Fruit fly (Drosophila melanogaster) whole organism, embryonic: ENCODE measurements around the gene tank.

ENCODE experiments used
- ATbp ChIP-seq: fragments of 200-800 bp; sonication (Bioruptor generic); optimal IDR thresholded peaks from 2 replicates; lab custom pipeline; 2017; ENCODE audit warnings: missing biosample characterization, mild to moderate bottlenecking, missing genetic modification characterization, missing genetic modification reagents
- Blimp-1 ChIP-seq: fragments of 200-800 bp; sonication (Bioruptor generic); optimal IDR thresholded peaks from 3 replicates; lab custom pipeline; 2018; ENCODE audit warnings: missing biosample characterization, missing genetic modification characterization, mild to moderate bottlenecking, moderate library complexity, missing genetic modification reagents
- CG1024 ChIP-seq: fragments of 200-800 bp; sonication (Bioruptor generic); IDR thresholded peaks from 2 replicates; pipeline ENCODE4 v1.3.6; 2022; ENCODE audit warnings: missing biosample characterization, missing genetic modification characterization
- CG10979 ChIP-seq: fragments of 200-800 bp; sonication (Bioruptor generic); optimal IDR thresholded peaks from 2 replicates; lab custom pipeline; 2018; ENCODE audit warnings: missing biosample characterization, mild to moderate bottlenecking, missing genetic modification characterization, moderate library complexity
- CG11560 ChIP-seq: fragments of 200-800 bp; sonication (Bioruptor generic); IDR thresholded peaks from 3 replicates; pipeline ENCODE4 v1.3.6; 2022; ENCODE audit warnings: missing biosample characterization, missing genetic modification characterization
- CG11695 ChIP-seq: fragments of 200-800 bp; sonication (Bioruptor generic); IDR thresholded peaks from 3 replicates; pipeline ENCODE4 v1.3.6; 2022; ENCODE audit warnings: missing biosample characterization, missing genetic modification characterization
- CG12155 ChIP-seq: fragments of 200-800 bp; sonication (Bioruptor generic); optimal IDR thresholded peaks from 3 replicates; lab custom pipeline; 2016; ENCODE audit warnings: missing biosample characterization, missing genetic modification characterization
- CG12391 ChIP-seq: fragments of 200-800 bp; sonication (Bioruptor generic); optimal IDR thresholded peaks from 3 replicates; lab custom pipeline; 2018; ENCODE audit warnings: missing biosample characterization, mild to moderate bottlenecking, missing genetic modification characterization, moderate library complexity
- CG12659 ChIP-seq: fragments of 200-800 bp; sonication (Bioruptor generic); optimal IDR thresholded peaks from 3 replicates; lab custom pipeline; 2017; ENCODE audit warnings: mild to moderate bottlenecking, missing biosample characterization, missing genetic modification reagents, missing genetic modification characterization
- CG14014 ChIP-seq: fragments of 200-800 bp; sonication (Bioruptor generic); IDR thresholded peaks from 2 replicates; pipeline ENCODE4 v1.3.6; 2022; ENCODE audit warnings: missing biosample characterization, missing genetic modification characterization
- CG14050 ChIP-seq: fragments of 200-800 bp; sonication (Bioruptor generic); IDR thresholded peaks from 3 replicates; pipeline ENCODE4 v1.3.6; 2022; ENCODE audit warnings: missing biosample characterization, missing genetic modification characterization
- CG17802 ChIP-seq: fragments of 200-800 bp; sonication (Bioruptor generic); optimal IDR thresholded peaks from 2 replicates; lab custom pipeline; 2018; ENCODE audit warnings: missing biosample characterization, mild to moderate bottlenecking, missing genetic modification characterization, moderate library complexity
- CG2202 ChIP-seq: fragments of 200-800 bp; sonication (Bioruptor generic); optimal IDR thresholded peaks from 2 replicates; lab custom pipeline; 2018; ENCODE audit warnings: missing biosample characterization, mild to moderate bottlenecking, missing genetic modification characterization
- CG2678 ChIP-seq: fragments of 200-800 bp; sonication (Bioruptor generic); optimal IDR thresholded peaks from 3 replicates; lab custom pipeline; 2019; ENCODE audit warnings: missing biosample characterization, mild to moderate bottlenecking, missing genetic modification characterization, moderate library complexity
- CG2875 ChIP-seq: fragments of 200-800 bp; sonication (Bioruptor generic); optimal IDR thresholded peaks from 2 replicates; lab custom pipeline; 2017; ENCODE audit warnings: missing biosample characterization, mild to moderate bottlenecking, missing genetic modification characterization, missing genetic modification reagents
- CG43689 ChIP-seq: fragments of 200-800 bp; sonication (Bioruptor generic); IDR thresholded peaks from 2 replicates; pipeline ENCODE4 v1.3.6; 2022; ENCODE audit warnings: missing biosample characterization, missing genetic modification characterization
- CG4404 ChIP-seq: fragments of 200-800 bp; sonication (Bioruptor generic); IDR thresholded peaks from 2 replicates; pipeline ENCODE4 v1.3.6; 2022; ENCODE audit warnings: missing biosample characterization, missing genetic modification characterization
- CG4424 ChIP-seq: fragments of 200-800 bp; sonication (Bioruptor generic); optimal IDR thresholded peaks from 3 replicates; lab custom pipeline; 2016; ENCODE audit warnings: missing biosample characterization, missing genetic modification characterization
- CG4820 ChIP-seq: fragments of 200-800 bp; sonication (Bioruptor generic); optimal IDR thresholded peaks from 3 replicates; lab custom pipeline; 2016; ENCODE audit warnings: missing biosample characterization, missing genetic modification characterization
- CG4854 ChIP-seq: fragments of 200-800 bp; sonication (Bioruptor generic); optimal IDR thresholded peaks from 2 replicates; lab custom pipeline; 2016; ENCODE audit warnings: missing biosample characterization, missing genetic modification characterization, inconsistent platforms
- CG6272 ChIP-seq: fragments of 200-800 bp; sonication (Bioruptor generic); IDR thresholded peaks from 2 replicates; pipeline ENCODE4 v1.3.6; 2022; ENCODE audit warnings: missing biosample characterization, missing genetic modification characterization
- CG8281 ChIP-seq: fragments of 200-800 bp; sonication (Bioruptor generic); optimal IDR thresholded peaks from 2 replicates; lab custom pipeline; 2018; ENCODE audit warnings: missing biosample characterization, mild to moderate bottlenecking, missing genetic modification characterization, moderate library complexity
- CG8290 ChIP-seq, 3 experiments: fragments of 200-800 bp; sonication (Bioruptor generic); optimal IDR thresholded peaks; 2 replicates each; lab custom pipeline; 2016 to 2019; ENCODE audit warnings: missing biosample characterization in 3 of 3, missing genetic modification characterization in 3 of 3, mild to moderate bottlenecking in 2 of 3, moderate library complexity in 1 of 3
- Camta ChIP-seq: fragments of 200-800 bp; sonication (Bioruptor generic); optimal IDR thresholded peaks from 2 replicates; lab custom pipeline; 2016; ENCODE audit warnings: missing biosample characterization, missing genetic modification characterization
- CrebB ChIP-seq: fragments of 200-800 bp; sonication (Bioruptor generic); optimal IDR thresholded peaks from 3 replicates; lab custom pipeline; 2018; ENCODE audit warnings: missing biosample characterization, mild to moderate bottlenecking, missing genetic modification characterization
- D19A ChIP-seq: fragments of 200-800 bp; optimal IDR thresholded peaks from 3 replicates; lab custom pipeline; 2019; ENCODE audit warnings: missing biosample characterization, mild to moderate bottlenecking, missing genetic modification characterization, moderate library complexity
- Fer2 ChIP-seq: fragments of 200-800 bp; sonication (Bioruptor generic); optimal IDR thresholded peaks from 2 replicates; lab custom pipeline; 2018; ENCODE audit warnings: missing biosample characterization, mild to moderate bottlenecking, missing genetic modification characterization, moderate library complexity
- Hsf ChIP-seq: fragments of 200-800 bp; sonication (Bioruptor generic); optimal IDR thresholded peaks from 3 replicates; lab custom pipeline; 2016; ENCODE audit warnings: missing biosample characterization, missing genetic modification characterization
- Lpt ChIP-seq: fragments of >200 bp; optimal IDR thresholded peaks from 2 replicates; lab custom pipeline; 2018; ENCODE audit warnings: missing biosample characterization, missing genetic modification characterization
- Meics ChIP-seq: fragments of 200-800 bp; sonication (Bioruptor generic); optimal IDR thresholded peaks from 2 replicates; lab custom pipeline; 2017; ENCODE audit warnings: missing biosample characterization, mild to moderate bottlenecking, missing genetic modification characterization
- az2 ChIP-seq: fragments of 200-800 bp; sonication (Bioruptor generic); optimal IDR thresholded peaks from 3 replicates; lab custom pipeline; 2016; ENCODE audit warnings: missing biosample characterization, missing genetic modification characterization
- corto ChIP-seq: fragments of 200-800 bp; sonication (Bioruptor generic); optimal IDR thresholded peaks from 2 replicates; lab custom pipeline; 2016; ENCODE audit warnings: missing biosample characterization, mild to moderate bottlenecking, missing genetic modification characterization, moderate library complexity
- crp ChIP-seq, 2 experiments: fragments of 200-800 bp; sonication (Bioruptor generic); optimal IDR thresholded peaks; 2 replicates in 1 of 2; 3 replicates in 1 of 2; lab custom pipeline; 2017; ENCODE audit warnings: missing biosample characterization in 2 of 2, missing genetic modification characterization in 2 of 2, mild to moderate bottlenecking in 1 of 2, moderate library complexity in 1 of 2
- dmrt11E ChIP-seq: fragments of 200-800 bp; sonication (Bioruptor generic); optimal IDR thresholded peaks from 3 replicates; lab custom pipeline; 2018; ENCODE audit warnings: missing biosample characterization, mild to moderate bottlenecking, missing genetic modification characterization, moderate library complexity
- dmrt99B ChIP-seq: fragments of 200-800 bp; sonication (Bioruptor generic); optimal IDR thresholded peaks from 2 replicates; lab custom pipeline; 2018; ENCODE audit warnings: missing biosample characterization, mild to moderate bottlenecking, missing genetic modification characterization, moderate library complexity
- fd3F ChIP-seq: fragments of 200-800 bp; sonication (Bioruptor generic); optimal IDR thresholded peaks from 2 replicates; lab custom pipeline; 2018; ENCODE audit warnings: missing biosample characterization, mild to moderate bottlenecking, missing genetic modification characterization, moderate library complexity
- grau ChIP-seq: fragments of 200-800 bp; optimal IDR thresholded peaks from 3 replicates; lab custom pipeline; 2019; ENCODE audit warnings: missing biosample characterization, mild to moderate bottlenecking, missing genetic modification characterization, moderate library complexity
- jing ChIP-seq: fragments of 200-800 bp; sonication (Bioruptor generic); optimal IDR thresholded peaks from 2 replicates; lab custom pipeline; 2018; ENCODE audit warnings: missing biosample characterization, mild to moderate bottlenecking, missing genetic modification characterization
- prd ChIP-seq, 3 experiments: fragments of >200 bp in 2 of 3; fragments of 200-800 bp in 1 of 3; sonication (Bioruptor generic) in 1 of 3; optimal IDR thresholded peaks in 2 of 3; IDR thresholded peaks in 1 of 3; 2 replicates in 2 of 3; 3 replicates in 1 of 3; pipeline versions ENCODE4 v1.3.6 to Lab custom; 2017 to 2022; ENCODE audit warnings: missing biosample characterization in 1 of 3, missing genetic modification characterization in 1 of 3
- run ChIP-seq: fragments of 200-800 bp; sonication (Bioruptor generic); optimal IDR thresholded peaks from 3 replicates; lab custom pipeline; 2018; ENCODE audit warnings: missing biosample characterization, mild to moderate bottlenecking, missing genetic modification characterization
- salm ChIP-seq: fragments of 200-800 bp; sonication (Bioruptor generic); optimal IDR thresholded peaks from 2 replicates; lab custom pipeline; 2018; ENCODE audit warnings: missing biosample characterization, mild to moderate bottlenecking, missing genetic modification characterization
- schlank ChIP-seq: fragments of 200-800 bp; sonication (Bioruptor generic); optimal IDR thresholded peaks from 2 replicates; lab custom pipeline; 2018; ENCODE audit warnings: missing biosample characterization, mild to moderate bottlenecking, missing genetic modification characterization
- sna ChIP-seq: fragments of 200-800 bp; sonication (Bioruptor generic); IDR thresholded peaks from 2 replicates; pipeline ENCODE4 v1.3.6; 2022; ENCODE audit warnings: missing biosample characterization, missing genetic modification characterization; ENCODE audit not compliant: partially characterized antibody
- so ChIP-seq: fragments of 200-800 bp; sonication (Bioruptor generic); IDR thresholded peaks from 3 replicates; pipeline ENCODE4 v1.3.6; 2022; ENCODE audit warnings: missing biosample characterization, missing genetic modification characterization
- tx ChIP-seq: fragments of 200-800 bp; sonication (Bioruptor generic); optimal IDR thresholded peaks from 2 replicates; lab custom pipeline; 2016; ENCODE audit warnings: missing biosample characterization, missing genetic modification characterization
- unpg ChIP-seq: fragments of 200-800 bp; sonication (Bioruptor generic); optimal IDR thresholded peaks from 3 replicates; lab custom pipeline; 2018; ENCODE audit warnings: missing biosample characterization, mild to moderate bottlenecking, missing genetic modification characterization, moderate library complexity
- vnd ChIP-seq: fragments of 200-800 bp; sonication (Bioruptor generic); IDR thresholded peaks from 3 replicates; pipeline ENCODE4 v1.3.6; 2022; ENCODE audit warnings: missing biosample characterization, missing genetic modification characterization; ENCODE audit not compliant: partially characterized antibody
- yki ChIP-seq: fragments of >200 bp; optimal IDR thresholded peaks from 3 replicates; lab custom pipeline; 2018
- zfh2 ChIP-seq: fragments of 200-800 bp; sonication (Bioruptor generic); optimal IDR thresholded peaks from 2 replicates; lab custom pipeline; 2016; ENCODE audit warnings: missing biosample characterization, missing genetic modification characterization

The tank gene

DNA sequence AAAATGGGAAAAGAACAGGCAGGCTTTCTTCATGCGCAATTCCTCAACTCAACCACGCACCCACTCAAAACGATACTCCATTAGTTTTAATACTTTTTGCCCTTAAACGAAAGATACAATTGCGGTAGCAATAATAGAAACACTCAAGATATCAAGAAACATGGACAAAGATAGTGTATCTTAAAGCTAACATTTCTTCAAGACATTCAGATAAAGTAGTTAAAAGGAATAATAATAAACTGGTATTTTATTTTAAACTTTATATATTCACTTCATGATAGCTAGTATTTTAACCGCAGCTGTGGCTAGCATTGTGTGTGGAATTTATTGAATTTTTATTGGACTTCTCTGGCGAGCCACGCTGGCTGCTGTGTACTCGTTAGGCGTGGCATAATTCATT, 18.3 kb upstream of the tank start (continued):
- TF ChIP-seq sna (GFP tag; lab: Robert Waterston, UW): no peak
- TF ChIP-seq CG14050 (GFP tag; lab: Robert Waterston, UW): peak; percentile 43; the same call in 1 of the 3 replicates
- TF ChIP-seq Camta (GFP tag; lab: Kevin White, UChicago): no peak
- TF ChIP-seq corto (GFP tag; lab: Kevin White, UChicago): no peak
- TF ChIP-seq CG17802: peak; percentile 11
- peak; percentile 6 for TF ChIP-seq CG4820
- TF ChIP-seq CG12659 (GFP tag; lab: Kevin White, UChicago): peak; percentile 48
- TF ChIP-seq salm (tag; lab: Kevin White, UChicago): no peak
- TF ChIP-seq Fer2: no peak
- TF ChIP-seq CG8290 (GFP tag; optimal IDR thresholded peaks at IDR 0.05; lab: Kevin White, UChicago): no peak
- peak in 1 of 2 experiments; percentile 54 for TF ChIP-seq CG8290 (tag; optimal IDR thresholded peaks at IDR 0.05; lab: Kevin White, UChicago)
- peak; percentile 60 for TF ChIP-seq az2 (GFP tag; lab: Kevin White, UChicago)
- peak; percentile 84 for TF ChIP-seq CG2678 (tag; lab: Kevin White, UChicago)
- TF ChIP-seq schlank (tag; lab: Kevin White, UChicago): no peak
- TF ChIP-seq CG4424: peak; percentile 58
- peak; percentile 63 for TF ChIP-seq ATbp
- peak; percentile 5 for TF ChIP-seq CG8281 (tag; lab: Kevin White, UChicago)
- peak; percentile 9 for TF ChIP-seq fd3F (GFP tag; lab: Kevin White, UChicago)
- TF ChIP-seq CG1024: 0 out of 2 replicates have a peak, but pooled peaks have one; percentile 25
- peak; percentile 32 for TF ChIP-seq CG2875 (GFP tag; lab: Kevin White, UChicago)
- TF ChIP-seq Lpt (GFP tag; lab: Kevin White, UChicago): no peak
- TF ChIP-seq CrebB (tag; lab: Kevin White, UChicago): peak; percentile 37
- peak; percentile 59 for TF ChIP-seq unpg (GFP tag; lab: Kevin White, UChicago)
- no peak for TF ChIP-seq crp (GFP tag; optimal IDR thresholded peaks at IDR 0.05; lab: Kevin White, UChicago)
- peak; percentile 40 for TF ChIP-seq run (tag; lab: Kevin White, UChicago)
- peak; percentile 66 for TF ChIP-seq dmrt11E (tag; lab: Kevin White, UChicago)
- TF ChIP-seq dmrt99B (tag; lab: Kevin White, UChicago): peak; percentile 84
- TF ChIP-seq grau: peak; percentile 59
- TF ChIP-seq tx (GFP tag; lab: Kevin White, UChicago): no peak
- TF ChIP-seq CG4854 (GFP tag; lab: Kevin White, UChicago): no peak
- no peak for TF ChIP-seq prd (optimal IDR thresholded peaks at IDR 0.05; lab: Kevin White, UChicago)
- peak; percentile 64; the same call in 2 of the 3 replicates for TF ChIP-seq prd (GFP tag; IDR thresholded peaks at IDR 0.05; lab: Robert Waterston, UW)
- peak; percentile 40; the same call in 1 of the 2 replicates for TF ChIP-seq CG4404 (GFP tag; lab: Robert Waterston, UW)
- TF ChIP-seq CG10979 (tag; lab: Kevin White, UChicago): peak; percentile 81
- peak; percentile 50 for TF ChIP-seq D19A
- no peak for TF ChIP-seq CG12155 (GFP tag; lab: Kevin White, UChicago)
- TF ChIP-seq so (GFP tag; lab: Robert Waterston, UW): peak; percentile 53; the same call in 1 of the 3 replicates
- no peak for TF ChIP-seq CG11560
- TF ChIP-seq Hsf (GFP tag; lab: Kevin White, UChicago): peak; percentile 18
- TF ChIP-seq vnd (GFP tag; lab: Robert Waterston, UW): no peak
- peak; percentile 63; the same call in 1 of the 2 replicates for TF ChIP-seq CG14014 (GFP tag; lab: Robert Waterston, UW)
- TF ChIP-seq Meics: peak; percentile 66
- peak; percentile 82 for TF ChIP-seq Blimp-1 (GFP tag; lab: Kevin White, UChicago)
- TF ChIP-seq zfh2 (GFP tag; lab: Kevin White, UChicago): no peak
- peak; percentile 83 for TF ChIP-seq CG12391 (tag; lab: Kevin White, UChicago)
- peak; percentile 44 for TF ChIP-seq CG2202 (tag; lab: Kevin White, UChicago)
- TF ChIP-seq jing (GFP tag; lab: Kevin White, UChicago): peak; percentile 24
- TF ChIP-seq CG43689 (GFP tag; lab: Robert Waterston, UW): peak; percentile 52; the same call in 1 of the 2 replicates
- TF ChIP-seq CG11695 (GFP tag; lab: Robert Waterston, UW): peak; percentile 71
- 0 out of 2 replicates have a peak, but pooled peaks have one; percentile 29 for TF ChIP-seq CG6272
- no peak for TF ChIP-seq yki (lab: Kevin White, UChicago)
